Fruit fly (Drosophila melanogaster) whole organism, embryonic: ENCODE measurements around the gene CG31897.

Experiments
- Awh ChIP-seq: fragments of 200-800 bp; sonication (Bioruptor generic); IDR thresholded peaks from 2 replicates; pipeline ENCODE4, ENCODE4 v1.3.6; 2022; ENCODE audit warnings: missing biosample characterization, missing genetic modification characterization
- Blimp-1 ChIP-seq: fragments of 200-800 bp; sonication (Bioruptor generic); optimal IDR thresholded peaks from 3 replicates; lab custom pipeline; 2018; ENCODE audit warnings: missing biosample characterization, missing genetic modification characterization, mild to moderate bottlenecking, moderate library complexity, missing genetic modification reagents
- CG10267 ChIP-seq: fragments of 200-800 bp; sonication (Bioruptor generic); optimal IDR thresholded peaks from 2 replicates; lab custom pipeline; 2018; ENCODE audit warnings: missing biosample characterization, mild to moderate bottlenecking, missing genetic modification characterization, moderate library complexity
- CG10366 ChIP-seq: fragments of 200-800 bp; sonication (Bioruptor generic); IDR thresholded peaks from 2 replicates; pipeline ENCODE4 v1.3.6; 2022; ENCODE audit warnings: missing biosample characterization, missing genetic modification characterization
- CG10565 ChIP-seq: fragments of 200-800 bp; sonication (Bioruptor generic); optimal IDR thresholded peaks from 3 replicates; lab custom pipeline; 2016; ENCODE audit warnings: missing biosample characterization, mild to moderate bottlenecking, missing genetic modification characterization
- CG11695 ChIP-seq: fragments of 200-800 bp; sonication (Bioruptor generic); IDR thresholded peaks from 3 replicates; pipeline ENCODE4 v1.3.6; 2022; ENCODE audit warnings: missing biosample characterization, missing genetic modification characterization
- CG12071 ChIP-seq: fragments of 200-800 bp; sonication (Bioruptor generic); optimal IDR thresholded peaks from 3 replicates; lab custom pipeline; 2018; ENCODE audit warnings: missing biosample characterization, mild to moderate bottlenecking, missing genetic modification characterization
- CG12104 ChIP-seq: fragments of 200-800 bp; sonication (Bioruptor generic); optimal IDR thresholded peaks from 3 replicates; lab custom pipeline; 2016; ENCODE audit warnings: missing biosample characterization, missing genetic modification characterization
- CG14860 ChIP-seq: fragments of 200-800 bp; sonication (Bioruptor generic); IDR thresholded peaks from 3 replicates; pipeline ENCODE4 v1.3.6; 2022; ENCODE audit warnings: missing biosample characterization, missing genetic modification characterization; ENCODE audit not compliant: partially characterized antibody
- CG15073 ChIP-seq: fragments of 200-800 bp; sonication (Bioruptor generic); optimal IDR thresholded peaks from 2 replicates; lab custom pipeline; 2016; ENCODE audit warnings: missing biosample characterization, missing genetic modification characterization
- CG15479 ChIP-seq: fragments of 200-800 bp; sonication (Bioruptor generic); optimal IDR thresholded peaks from 3 replicates; lab custom pipeline; 2019; ENCODE audit warnings: missing biosample characterization, mild to moderate bottlenecking, missing genetic modification characterization, moderate library complexity
- CG16815 ChIP-seq: fragments of 200-800 bp; sonication (Bioruptor generic); optimal IDR thresholded peaks from 3 replicates; lab custom pipeline; 2017; ENCODE audit warnings: missing biosample characterization, mild to moderate bottlenecking, missing genetic modification characterization
- CG17912 ChIP-seq: fragments of 200-800 bp; sonication (Bioruptor generic); optimal IDR thresholded peaks from 2 replicates; lab custom pipeline; 2018; ENCODE audit warnings: missing biosample characterization, mild to moderate bottlenecking, missing genetic modification characterization
- CG32772 ChIP-seq: fragments of 200-800 bp; sonication (Bioruptor generic); IDR thresholded peaks from 2 replicates; pipeline ENCODE4 v1.3.6; 2022; ENCODE audit warnings: missing biosample characterization, missing genetic modification characterization
- CG3838 ChIP-seq: fragments of 200-800 bp; sonication (Bioruptor generic); optimal IDR thresholded peaks from 3 replicates; lab custom pipeline; 2016; ENCODE audit warnings: missing biosample characterization, missing genetic modification characterization
- CG4404 ChIP-seq: fragments of 200-800 bp; sonication (Bioruptor generic); IDR thresholded peaks from 2 replicates; pipeline ENCODE4 v1.3.6; 2022; ENCODE audit warnings: missing biosample characterization, missing genetic modification characterization
- CG4820 ChIP-seq: fragments of 200-800 bp; sonication (Bioruptor generic); optimal IDR thresholded peaks from 3 replicates; lab custom pipeline; 2016; ENCODE audit warnings: missing biosample characterization, missing genetic modification characterization
- CG5245 ChIP-seq: fragments of 200-800 bp; sonication (Bioruptor generic); optimal IDR thresholded peaks from 3 replicates; lab custom pipeline; 2016; ENCODE audit warnings: missing biosample characterization, missing genetic modification characterization
- CG7786 ChIP-seq: fragments of 200-800 bp; sonication (Bioruptor generic); optimal IDR thresholded peaks from 2 replicates; lab custom pipeline; 2016; ENCODE audit warnings: missing biosample characterization, missing genetic modification characterization
- CG8281 ChIP-seq: fragments of 200-800 bp; sonication (Bioruptor generic); optimal IDR thresholded peaks from 2 replicates; lab custom pipeline; 2018; ENCODE audit warnings: missing biosample characterization, mild to moderate bottlenecking, missing genetic modification characterization, moderate library complexity
- CG8290 ChIP-seq, 3 experiments: fragments of 200-800 bp; sonication (Bioruptor generic); optimal IDR thresholded peaks; 2 replicates each; lab custom pipeline; 2016 to 2019; ENCODE audit warnings: missing biosample characterization in 3 of 3, missing genetic modification characterization in 3 of 3, mild to moderate bottlenecking in 2 of 3, moderate library complexity in 1 of 3
- CkIIα-i1 ChIP-seq: fragments of 200-800 bp; sonication (Bioruptor generic); IDR thresholded peaks from 2 replicates; pipeline ENCODE4 v1.3.6; 2022; ENCODE audit warnings: missing biosample characterization, missing genetic modification characterization
- D19A ChIP-seq: fragments of 200-800 bp; optimal IDR thresholded peaks from 3 replicates; lab custom pipeline; 2019; ENCODE audit warnings: missing biosample characterization, mild to moderate bottlenecking, missing genetic modification characterization, moderate library complexity
- Dip2 ChIP-seq: fragments of 200-800 bp; sonication (Bioruptor generic); IDR thresholded peaks from 2 replicates; pipeline ENCODE4 v1.3.6; 2022; ENCODE audit warnings: missing biosample characterization, missing genetic modification characterization
- Dp ChIP-seq: fragments of 200-800 bp; sonication (Bioruptor generic); optimal IDR thresholded peaks from 2 replicates; lab custom pipeline; 2018; ENCODE audit warnings: missing biosample characterization, mild to moderate bottlenecking, missing genetic modification characterization, moderate library complexity
- HLH3B ChIP-seq: fragments of 200-800 bp; sonication (Bioruptor generic); IDR thresholded peaks from 2 replicates; pipeline ENCODE4 v1.3.6; 2022; ENCODE audit warnings: missing biosample characterization, missing genetic modification characterization
- Hmx ChIP-seq: fragments of 200-800 bp; sonication (Bioruptor generic); optimal IDR thresholded peaks from 2 replicates; lab custom pipeline; 2016; ENCODE audit warnings: missing biosample characterization, missing genetic modification characterization
- Jarid2 ChIP-seq: fragments of 200-800 bp; sonication (Bioruptor generic); optimal IDR thresholded peaks from 3 replicates; lab custom pipeline; 2017; ENCODE audit warnings: mild to moderate bottlenecking, missing biosample characterization, missing genetic modification reagents, missing genetic modification characterization
- MBD-R2 ChIP-seq: fragments of 200-800 bp; sonication (Bioruptor generic); IDR thresholded peaks from 2 replicates; pipeline ENCODE4 v1.3.6; 2022; ENCODE audit warnings: missing biosample characterization, missing genetic modification characterization
- NK7.1 ChIP-seq: fragments of 200-800 bp; sonication (Bioruptor generic); optimal IDR thresholded peaks from 3 replicates; lab custom pipeline; 2016; ENCODE audit warnings: missing biosample characterization, missing genetic modification characterization
- Pdp1 ChIP-seq, 2 experiments: fragments of 200-800 bp; sonication (Bioruptor generic); optimal IDR thresholded peaks; 3 replicates each; lab custom pipeline; 2016; ENCODE audit warnings: missing biosample characterization in 2 of 2, missing genetic modification characterization in 2 of 2, mild to moderate bottlenecking in 1 of 2, moderate library complexity in 1 of 2
- Ravus ChIP-seq: fragments of 200-800 bp; sonication (Bioruptor generic); IDR thresholded peaks from 2 replicates; pipeline ENCODE4 v1.3.6; 2022; ENCODE audit warnings: missing biosample characterization, missing genetic modification characterization
- Sin3A ChIP-seq: fragments of >200 bp; optimal IDR thresholded peaks from 2 replicates; lab custom pipeline; 2018
- Taf1 ChIP-seq: fragments of 200-800 bp; sonication (Bioruptor generic); IDR thresholded peaks from 2 replicates; pipeline ENCODE4 v1.3.6; 2022; ENCODE audit warnings: missing biosample characterization, missing genetic modification characterization
- YL-1 ChIP-seq: fragments of 200-800 bp; sonication (Bioruptor generic); optimal IDR thresholded peaks from 3 replicates; lab custom pipeline; 2017; ENCODE audit warnings: missing biosample characterization, mild to moderate bottlenecking, missing genetic modification characterization
- ab ChIP-seq: fragments of 200-800 bp; sonication (Bioruptor generic); optimal IDR thresholded peaks from 2 replicates; lab custom pipeline; 2016; ENCODE audit warnings: missing biosample characterization, missing genetic modification characterization
- chif ChIP-seq, 2 experiments: fragments of 200-800 bp; sonication (Bioruptor generic); optimal IDR thresholded peaks; 3 replicates each; lab custom pipeline; 2016; ENCODE audit warnings: missing biosample characterization in 2 of 2, missing genetic modification characterization in 2 of 2
- da ChIP-seq: fragments of 200-800 bp; sonication (Bioruptor generic); optimal IDR thresholded peaks from 2 replicates; lab custom pipeline; 2016; ENCODE audit warnings: missing biosample characterization, missing genetic modification characterization
- her ChIP-seq: fragments of 200-800 bp; sonication (Bioruptor generic); optimal IDR thresholded peaks from 2 replicates; lab custom pipeline; 2016; ENCODE audit warnings: missing biosample characterization, missing genetic modification characterization
- hkb ChIP-seq, 2 experiments: fragments of 200-800 bp in 1 of 2; fragments of >200 bp in 1 of 2; sonication (Bioruptor generic) in 1 of 2; IDR thresholded peaks in 1 of 2; optimal IDR thresholded peaks in 1 of 2; 2 replicates each; pipeline versions ENCODE4 v1.3.6 to Lab custom; 2017 to 2022; ENCODE audit warnings: missing biosample characterization in 1 of 2, missing genetic modification characterization in 1 of 2
- kah ChIP-seq: fragments of 200-800 bp; sonication (Bioruptor generic); optimal IDR thresholded peaks from 2 replicates; lab custom pipeline; 2018; ENCODE audit warnings: missing biosample characterization, mild to moderate bottlenecking, missing genetic modification characterization
- kni ChIP-seq: fragments of 200-800 bp; sonication (Bioruptor generic); optimal IDR thresholded peaks from 3 replicates; lab custom pipeline; 2017; ENCODE audit warnings: mild to moderate bottlenecking, missing biosample characterization, missing genetic modification reagents, missing genetic modification characterization
- mam ChIP-seq: fragments of 200-800 bp; sonication (Bioruptor generic); optimal IDR thresholded peaks from 3 replicates; lab custom pipeline; 2016; ENCODE audit warnings: missing biosample characterization, missing genetic modification characterization
- nerfin-2 ChIP-seq: fragments of 200-800 bp; sonication (Bioruptor generic); IDR thresholded peaks from 2 replicates; pipeline ENCODE4 v1.3.6; 2022; ENCODE audit warnings: missing biosample characterization, missing genetic modification characterization; ENCODE audit not compliant: partially characterized antibody
- pita ChIP-seq: fragments of 200-800 bp; sonication (Bioruptor generic); optimal IDR thresholded peaks from 2 replicates; lab custom pipeline; 2017; ENCODE audit warnings: missing biosample characterization, mild to moderate bottlenecking, missing genetic modification characterization
- slbo ChIP-seq: fragments of 200-800 bp; sonication (Bioruptor generic); IDR thresholded peaks from 2 replicates; pipeline ENCODE4 v1.3.6; 2022; ENCODE audit warnings: missing biosample characterization, missing genetic modification characterization
- tx ChIP-seq: fragments of 200-800 bp; sonication (Bioruptor generic); optimal IDR thresholded peaks from 2 replicates; lab custom pipeline; 2016; ENCODE audit warnings: missing biosample characterization, missing genetic modification characterization
- vfl ChIP-seq: fragments of 200-800 bp; sonication (Bioruptor generic); optimal IDR thresholded peaks from 2 replicates; lab custom pipeline; 2016; ENCODE audit warnings: missing biosample characterization, missing genetic modification characterization

CG31897 gene

DNA sequence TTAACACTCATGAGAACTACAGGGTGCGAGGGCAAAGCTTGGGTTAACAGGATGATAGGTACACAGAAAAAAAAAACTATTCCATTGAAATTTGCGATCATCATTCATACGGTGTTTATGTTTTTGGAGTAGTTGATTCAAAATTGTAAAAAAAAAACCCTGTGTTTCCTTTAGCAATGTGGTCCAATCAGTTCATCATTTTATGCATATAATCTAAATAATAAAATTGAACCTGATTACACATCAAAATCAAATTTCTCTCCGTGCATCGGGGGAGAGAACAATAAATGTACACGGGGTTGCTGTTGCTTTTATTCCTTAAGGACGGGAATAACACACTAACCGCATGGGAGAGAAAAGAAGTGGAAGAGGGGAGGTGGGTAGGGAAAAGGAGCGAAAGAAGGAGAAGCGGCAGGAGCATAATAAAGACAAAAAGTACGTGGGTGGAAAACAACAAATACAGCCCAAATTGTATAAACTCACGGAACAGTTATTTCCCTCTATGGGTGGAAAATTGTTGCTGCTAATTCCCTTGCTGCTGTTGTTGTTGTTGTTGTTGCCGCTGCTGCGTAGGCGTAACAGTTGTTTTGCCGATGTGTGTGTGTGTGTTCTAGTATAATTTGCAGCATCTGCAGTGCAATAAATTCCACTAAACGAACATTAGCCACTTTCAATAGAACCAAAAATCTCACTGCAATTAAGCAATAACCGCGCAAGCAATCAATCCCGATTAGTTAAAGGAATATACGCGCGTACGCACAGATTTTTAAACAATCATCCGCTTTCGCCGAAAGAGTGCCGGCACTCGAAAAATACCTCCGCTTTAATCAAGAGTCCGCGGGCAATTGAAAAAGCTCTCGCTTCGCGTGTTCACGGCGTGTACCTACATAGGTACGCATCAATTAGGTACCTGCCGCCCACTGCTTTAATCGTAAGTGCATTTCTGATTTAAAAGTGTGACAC, 21.2 kb downstream of the CG31897 start, which contains the start of gene Agpat2 (continued):
- TF ChIP-seq CG8281 (tag; lab: Kevin White, UChicago) (peak; percentile 56), Hmx (GFP tag; lab: Kevin White, UChicago) (peak; percentile 39), CG8290 (GFP tag; optimal IDR thresholded peaks at IDR 0.05; lab: Kevin White, UChicago) (peak; percentile 59), CG8290 (tag; optimal IDR thresholded peaks at IDR 0.05; lab: Kevin White, UChicago) (peak in 1 of 2 experiments; percentile 58), tx (GFP tag; lab: Kevin White, UChicago) (peak; percentile 75), chif (GFP tag; optimal IDR thresholded peaks at IDR 0.05; lab: Kevin White, UChicago) (peak; percentile 75 to 85), Dp (GFP tag; lab: Kevin White, UChicago) (no peak), Taf1 (GFP tag; lab: Robert Waterston, UW) (peak; percentile 59), Ravus (GFP tag; lab: Robert Waterston, UW) (peak; percentile 44), CG7786 (peak; percentile 80), D19A (peak; percentile 72), kni (GFP tag; lab: Kevin White, UChicago) (peak; percentile 34), CG4404 (GFP tag; lab: Robert Waterston, UW) (peak; percentile 58), Awh (peak; percentile 51; the same call in 1 of the 2 replicates), Sin3A (lab: Kevin White, UChicago) (no peak), MBD-R2 (GFP tag; lab: Robert Waterston, UW) (peak; percentile 42; the same call in 1 of the 2 replicates), CG12071 (peak; percentile 70), NK7.1 (peak; percentile 58), CG10267 (tag; lab: Kevin White, UChicago) (peak; percentile 80), CG32772 (GFP tag; lab: Robert Waterston, UW) (peak; percentile 61), pita (GFP tag; lab: Kevin White, UChicago) (no peak), Jarid2 (peak; percentile 74), CkIIα-i1 (GFP tag; lab: Robert Waterston, UW) (no peak), Dip2 (GFP tag; lab: Robert Waterston, UW) (no peak), CG15073 (GFP tag; lab: Kevin White, UChicago) (peak; percentile 21), vfl (GFP tag; lab: Kevin White, UChicago) (peak; percentile 67), CG12104 (GFP tag; lab: Kevin White, UChicago) (peak; percentile 80), kah (GFP tag; lab: Kevin White, UChicago) (peak; percentile 47), slbo (GFP tag; lab: Robert Waterston, UW) (peak; percentile 82), her (peak; percentile 57), Blimp-1 (GFP tag; lab: Kevin White, UChicago) (peak; percentile 86), nerfin-2 (GFP tag; lab: Robert Waterston, UW) (no peak), CG10565 (peak; percentile 42), mam (GFP tag; lab: Kevin White, UChicago) (peak; percentile 80), da (GFP tag; lab: Kevin White, UChicago) (peak; percentile 30), Pdp1 (GFP tag; optimal IDR thresholded peaks at IDR 0.05; lab: Kevin White, UChicago) (peak; percentile 68 to 78), CG16815 (GFP tag; lab: Kevin White, UChicago) (peak; percentile 69), CG14860 (no peak), CG5245 (GFP tag; lab: Kevin White, UChicago) (peak; percentile 67), CG17912 (GFP tag; lab: Kevin White, UChicago) (no peak), HLH3B (peak; percentile 83), CG3838 (peak; percentile 55), CG15479 (GFP tag; lab: Kevin White, UChicago) (no peak), ab (GFP tag; lab: Kevin White, UChicago) (peak; percentile 31), CG10366 (GFP tag; lab: Robert Waterston, UW) (peak; percentile 76), hkb (optimal IDR thresholded peaks at IDR 0.05; lab: Kevin White, UChicago) (no peak), hkb (GFP tag; IDR thresholded peaks at IDR 0.05; lab: Robert Waterston, UW) (peak; percentile 81), CG11695 (peak; percentile 78; the same call in 2 of the 3 replicates), YL-1 (GFP tag; lab: Kevin White, UChicago) (peak; percentile 11), CG4820 (GFP tag; lab: Kevin White, UChicago) (peak; percentile 84)
